Worm (Caenorhabditis elegans): ENCODE measurements around the gene lido-17.

ce11 chrII:9378174-9378573, 14.4 kb downstream of the lido-17 start:
- TF ChIP-seq flt-1 (GFP tag; IDR thresholded peaks at IDR 0.05) (no peak), hmg-4 (GFP tag; optimal IDR thresholded peaks at IDR 0.05) (no peak)
